Worm (Caenorhabditis elegans) whole organism, L2 larva: ENCODE results near the gene usp-4.
A peak's percentile ranks its signal among the peaks of the same experiment; 100 is the strongest.

ENCODE experiments used
- C34F6.9 ChIP-seq: fragments of 150-350 bp; optimal IDR thresholded peaks from 2 replicates; lab custom pipeline; 2014; ENCODE audit warnings: missing biosample characterization, missing genetic modification characterization
- F13H6.1 ChIP-seq: sonication (generic microtip); optimal IDR thresholded peaks from 2 replicates; lab custom pipeline; 2016; ENCODE audit warnings: missing genetic modification characterization, missing compliant biosample characterization
- R02D3.7 ChIP-seq: fragments of 150-350 bp; optimal IDR thresholded peaks from 2 replicates; lab custom pipeline; 2014; ENCODE audit warnings: missing biosample characterization, missing genetic modification characterization
- ZK546.5 ChIP-seq: sonication (generic microtip); optimal IDR thresholded peaks from 2 replicates; lab custom pipeline; 2017; ENCODE audit warnings: missing biosample characterization, missing genetic modification characterization
- aly-2 ChIP-seq: fragments of 150-350 bp; optimal IDR thresholded peaks from 2 replicates; lab custom pipeline; 2014; ENCODE audit warnings: missing biosample characterization, missing genetic modification characterization
- ama-1 ChIP-seq: fragments of 150-350 bp; optimal IDR thresholded peaks from 2 replicates; lab custom pipeline; 2018; ENCODE audit warnings: inconsistent platforms
- blmp-1 ChIP-seq: sonication (generic microtip); optimal IDR thresholded peaks from 2 replicates; lab custom pipeline; 2017; ENCODE audit warnings: missing genetic modification characterization, mild to moderate bottlenecking, missing compliant biosample characterization, antibody characterized with exemption, moderate library complexity; ENCODE audit not compliant: insufficient read depth
- ceh-16 ChIP-seq: fragments of 150-350 bp; optimal IDR thresholded peaks from 2 replicates; lab custom pipeline; 2014; ENCODE audit warnings: missing biosample characterization, missing genetic modification characterization
- ceh-82 ChIP-seq: fragments of 150-350 bp; optimal IDR thresholded peaks from 2 replicates; lab custom pipeline; 2014; ENCODE audit warnings: missing biosample characterization, missing genetic modification characterization
- crh-2 ChIP-seq: sonication (generic microtip); optimal IDR thresholded peaks from 2 replicates; lab custom pipeline; 2017; ENCODE audit warnings: missing biosample characterization, missing genetic modification characterization
- elt-1 ChIP-seq: fragments of 150-350 bp; optimal IDR thresholded peaks from 2 replicates; lab custom pipeline; 2014; ENCODE audit warnings: missing biosample characterization, missing genetic modification characterization
- fos-1 ChIP-seq: fragments of 150-350 bp; optimal IDR thresholded peaks from 2 replicates; lab custom pipeline; 2014; ENCODE audit warnings: missing biosample characterization, missing genetic modification characterization
- gmeb-1 ChIP-seq: fragments of 150-350 bp; optimal IDR thresholded peaks from 2 replicates; lab custom pipeline; 2014; ENCODE audit warnings: missing biosample characterization, missing genetic modification characterization
- lin-11 ChIP-seq: fragments of 150-350 bp; sonication (generic microtip); optimal IDR thresholded peaks from 2 replicates; lab custom pipeline; 2014; ENCODE audit warnings: missing biosample characterization, missing genetic modification characterization, inconsistent platforms, mixed read lengths
- lin-13 ChIP-seq: fragments of 150-350 bp; optimal IDR thresholded peaks from 2 replicates; lab custom pipeline; 2014; ENCODE audit warnings: missing biosample characterization, missing genetic modification reagents, missing genetic modification characterization
- lin-39 ChIP-seq: fragments of 150-350 bp; optimal IDR thresholded peaks from 2 replicates; lab custom pipeline; 2014; ENCODE audit warnings: missing biosample characterization, missing genetic modification reagents, missing genetic modification characterization
- lsy-2 ChIP-seq, 2 experiments: fragments of 150-350 bp in 1 of 2; sonication (generic microtip) in 1 of 2; optimal IDR thresholded peaks; 2 replicates each; lab custom pipeline; 2014 to 2017; ENCODE audit warnings: missing biosample characterization in 2 of 2, missing genetic modification characterization in 2 of 2
- mab-5 ChIP-seq: fragments of 150-350 bp; optimal IDR thresholded peaks from 2 replicates; lab custom pipeline; 2014; ENCODE audit warnings: missing biosample characterization, missing genetic modification characterization
- mbf-1 ChIP-seq: sonication (generic microtip); optimal IDR thresholded peaks from 2 replicates; lab custom pipeline; 2017; ENCODE audit warnings: missing biosample characterization, missing genetic modification characterization
- mdl-1 ChIP-seq, 2 experiments: fragments of 150-350 bp in 1 of 2; sonication (generic microtip) in 1 of 2; optimal IDR thresholded peaks; 2 replicates each; lab custom pipeline; 2017; ENCODE audit warnings: missing biosample characterization in 2 of 2, missing genetic modification characterization in 2 of 2
- nhr-10 ChIP-seq: sonication (generic microtip); optimal IDR thresholded peaks from 2 replicates; lab custom pipeline; 2017; ENCODE audit warnings: missing biosample characterization, missing genetic modification characterization
- nhr-11 ChIP-seq: fragments of 150-350 bp; optimal IDR thresholded peaks from 2 replicates; lab custom pipeline; 2014; ENCODE audit warnings: missing biosample characterization, missing genetic modification characterization
- nhr-12 ChIP-seq: fragments of 150-350 bp; optimal IDR thresholded peaks from 2 replicates; lab custom pipeline; 2014; ENCODE audit warnings: missing biosample characterization, missing genetic modification characterization
- nhr-129 ChIP-seq: fragments of 150-350 bp; optimal IDR thresholded peaks from 2 replicates; lab custom pipeline; 2014; ENCODE audit warnings: missing biosample characterization, missing genetic modification characterization
- nhr-21 ChIP-seq: fragments of 150-350 bp; optimal IDR thresholded peaks from 2 replicates; lab custom pipeline; 2014; ENCODE audit warnings: missing biosample characterization, missing genetic modification characterization
- nhr-237 ChIP-seq: fragments of 150-350 bp; optimal IDR thresholded peaks from 2 replicates; lab custom pipeline; 2014; ENCODE audit warnings: missing biosample characterization, missing genetic modification characterization
- nhr-25 ChIP-seq: fragments of 150-350 bp; sonication (generic microtip); optimal IDR thresholded peaks from 3 replicates; lab custom pipeline; 2014; ENCODE audit warnings: missing biosample characterization, missing genetic modification characterization
- nhr-6 ChIP-seq: fragments of 150-350 bp; optimal IDR thresholded peaks from 2 replicates; lab custom pipeline; 2014; ENCODE audit warnings: missing biosample characterization, missing genetic modification characterization
- peb-1 ChIP-seq: fragments of 150-350 bp; optimal IDR thresholded peaks from 2 replicates; lab custom pipeline; 2014; ENCODE audit warnings: missing biosample characterization, missing genetic modification characterization
- sem-4 ChIP-seq: fragments of 150-350 bp; optimal IDR thresholded peaks from 2 replicates; lab custom pipeline; 2014; ENCODE audit warnings: missing biosample characterization, missing genetic modification reagents, missing genetic modification characterization
- sma-3 ChIP-seq: sonication (generic microtip); optimal IDR thresholded peaks from 2 replicates; lab custom pipeline; 2016; ENCODE audit warnings: missing genetic modification reagents, missing genetic modification characterization, missing compliant biosample characterization
- sma-9 ChIP-seq, 2 experiments: fragments of 150-350 bp in 1 of 2; sonication (generic microtip) in 1 of 2; optimal IDR thresholded peaks; 2 replicates each; lab custom pipeline; 2014 to 2016; ENCODE audit warnings: missing genetic modification characterization in 2 of 2, mild to moderate bottlenecking in 1 of 2, missing biosample characterization in 1 of 2, missing compliant biosample characterization in 1 of 2, missing genetic modification reagents in 1 of 2, moderate library complexity in 1 of 2
- snpc-4 ChIP-seq: fragments of 150-350 bp; optimal IDR thresholded peaks from 2 replicates; lab custom pipeline; 2014; ENCODE audit warnings: missing biosample characterization, missing genetic modification characterization
- unc-55 ChIP-seq: fragments of 150-350 bp; sonication (generic microtip); optimal IDR thresholded peaks from 3 replicates; lab custom pipeline; 2014; ENCODE audit warnings: missing biosample characterization, missing genetic modification reagents, missing genetic modification characterization
- zag-1 ChIP-seq: fragments of 150-350 bp; optimal IDR thresholded peaks from 2 replicates; lab custom pipeline; 2014; ENCODE audit warnings: missing biosample characterization, missing genetic modification characterization
- ztf-1 ChIP-seq: fragments of 200-800 bp; sonication (Bioruptor generic); conservative IDR thresholded peaks from 2 replicates; pipeline ENCODE4 v1.3.6; 2022; ENCODE audit warnings: missing genetic modification characterization, missing compliant biosample characterization
- ztf-11 ChIP-seq: sonication (generic microtip); optimal IDR thresholded peaks from 2 replicates; lab custom pipeline; 2017; ENCODE audit warnings: missing biosample characterization, missing genetic modification characterization

Gene usp-4

ce11 chrIV:6756374-6756773 is 737 bp upstream of the usp-4 start (continued):
- TF ChIP-seq ZK546.5: peak; percentile 22
- TF ChIP-seq nhr-129 (tag; lab: Kevin White, UChicago): peak; percentile 82
- peak in 1 of 2 experiments; percentile 15 for TF ChIP-seq mdl-1 (tag; optimal IDR thresholded peaks at IDR 0.05; lab: Kevin White, UChicago)
- peak; percentile 77 for TF ChIP-seq fos-1 (tag; lab: Kevin White, UChicago)
- TF ChIP-seq unc-55 (GFP tag; lab: Kevin White, UChicago): peak; percentile 93
- peak; percentile 83 for TF ChIP-seq sma-3 (GFP tag; lab: Kevin White, UChicago)
- TF ChIP-seq zag-1: peak; percentile 69
- peak; percentile 93 for TF ChIP-seq lin-11 (tag; lab: Kevin White, UChicago)
- peak; percentile 83 for TF ChIP-seq nhr-25 (tag; lab: Kevin White, UChicago)
- no peak for TF ChIP-seq peb-1
- TF ChIP-seq gmeb-1 (tag; lab: Kevin White, UChicago): peak; percentile 88
- no peak for TF ChIP-seq elt-1 (tag; lab: Kevin White, UChicago)
- TF ChIP-seq ztf-1 (GFP tag; lab: Robert Waterston, UW): no peak
- TF ChIP-seq snpc-4: peak; percentile 28
- TF ChIP-seq lin-39 (tag; lab: Kevin White, UChicago): no peak
- peak; percentile 89 for TF ChIP-seq lin-13 (GFP tag; lab: Kevin White, UChicago)
- TF ChIP-seq mab-5 (tag; lab: Kevin White, UChicago): peak; percentile 88
- TF ChIP-seq nhr-237 (tag; lab: Kevin White, UChicago): peak; percentile 56
- peak; percentile 77 for TF ChIP-seq sem-4 (tag; lab: Kevin White, UChicago)
- TF ChIP-seq F13H6.1 (tag; lab: Kevin White, UChicago): peak; percentile 89
- TF ChIP-seq nhr-11: no peak

ce11 chrIV:6757614-6758013 is 503 bp downstream of the usp-4 start:
- TF ChIP-seq nhr-12 (tag; lab: Kevin White, UChicago): no peak
- TF ChIP-seq nhr-10 (tag; lab: Kevin White, UChicago): no peak
- no peak for TF ChIP-seq fos-1 (tag; lab: Kevin White, UChicago)
- no peak for TF ChIP-seq ztf-11
- TF ChIP-seq nhr-25 (tag; lab: Kevin White, UChicago): no peak
- no peak for TF ChIP-seq sma-3 (GFP tag; lab: Kevin White, UChicago)
- no peak for TF ChIP-seq nhr-129 (tag; lab: Kevin White, UChicago)
- no peak for TF ChIP-seq ama-1 (lab: Kevin White, UChicago)
- TF ChIP-seq peb-1: no peak
- TF ChIP-seq blmp-1: no peak
- TF ChIP-seq nhr-21 (tag; lab: Kevin White, UChicago): no peak
- TF ChIP-seq lin-11 (tag; lab: Kevin White, UChicago): no peak
- TF ChIP-seq F13H6.1 (tag; lab: Kevin White, UChicago): no peak

- no peak for TF ChIP-seq aly-2 (tag; lab: Kevin White, UChicago)
- TF ChIP-seq fos-1 (tag; lab: Kevin White, UChicago): no peak
- no peak for TF ChIP-seq nhr-129 (tag; lab: Kevin White, UChicago)
- TF ChIP-seq mab-5 (tag; lab: Kevin White, UChicago): no peak
- no peak for TF ChIP-seq nhr-10 (tag; lab: Kevin White, UChicago)
- no peak for TF ChIP-seq mbf-1 (tag; lab: Kevin White, UChicago)
- TF ChIP-seq nhr-25 (tag; lab: Kevin White, UChicago): no peak
These were observed 5.3 kb downstream of the usp-4 start, which contains the start of gene spd-3 for ce11 chrIV:6762416-6762815. Gene spd-3 (plus strand): TSS chrIV:6762716.

ce11 chrIV:6767240-6767639 is 10.1 kb downstream of the usp-4 start:
- TF ChIP-seq lin-39 (tag; lab: Kevin White, UChicago) (no peak), nhr-21 (tag; lab: Kevin White, UChicago) (no peak), sma-9 (GFP tag; optimal IDR thresholded peaks at IDR 0.05; lab: Kevin White, UChicago) (peak; percentile 58), sma-9 (tag; optimal IDR thresholded peaks at IDR 0.05; lab: Kevin White, UChicago) (no peak), lsy-2 (tag; optimal IDR thresholded peaks at IDR 0.05; lab: Kevin White, UChicago) (peak in 1 of 2 experiments; percentile 83), crh-2 (tag; lab: Kevin White, UChicago) (peak; percentile 83), nhr-12 (tag; lab: Kevin White, UChicago) (no peak), mdl-1 (tag; optimal IDR thresholded peaks at IDR 0.05; lab: Kevin White, UChicago) (peak in 1 of 2 experiments; percentile 44), C34F6.9 (tag; lab: Kevin White, UChicago) (peak; percentile 94), unc-55 (GFP tag; lab: Kevin White, UChicago) (peak; percentile 87), gmeb-1 (tag; lab: Kevin White, UChicago) (no peak), ztf-1 (GFP tag; lab: Robert Waterston, UW) (no peak), ZK546.5 (no peak), sma-3 (GFP tag; lab: Kevin White, UChicago) (no peak), ceh-82 (tag; lab: Kevin White, UChicago) (no peak), R02D3.7 (no peak), blmp-1 (peak; percentile 83), nhr-129 (tag; lab: Kevin White, UChicago) (peak; percentile 78), fos-1 (tag; lab: Kevin White, UChicago) (peak; percentile 67), lin-13 (GFP tag; lab: Kevin White, UChicago) (peak; percentile 22), snpc-4 (no peak), nhr-25 (tag; lab: Kevin White, UChicago) (no peak), aly-2 (tag; lab: Kevin White, UChicago) (no peak), zag-1 (peak; percentile 63), F13H6.1 (tag; lab: Kevin White, UChicago) (peak; percentile 51), nhr-11 (no peak), ceh-16 (tag; lab: Kevin White, UChicago) (no peak), nhr-6 (tag; lab: Kevin White, UChicago) (peak; percentile 73)
